Worm (Caenorhabditis elegans) whole organism, young adult: ENCODE measurements around the gene otpl-1.

Source experiments
- Y53G8AR.9 ChIP-seq: fragments of 200-800 bp; sonication (Bioruptor generic); conservative IDR thresholded peaks from 2 replicates; pipeline ENCODE4 v1.3.6; 2022; ENCODE audit warnings: missing genetic modification reagents, missing genetic modification characterization, missing compliant biosample characterization
- dpl-1 ChIP-seq: fragments of 150-350 bp; optimal IDR thresholded peaks from 2 replicates; lab custom pipeline; 2014; ENCODE audit warnings: missing biosample characterization, missing genetic modification reagents, missing genetic modification characterization
- him-1 ChIP-seq: sonication (generic microtip); optimal IDR thresholded peaks from 2 replicates; lab custom pipeline; 2016; ENCODE audit warnings: missing genotype, missing genetic modification reagents, missing genetic modification characterization, missing compliant biosample characterization
- madf-8 ChIP-seq: fragments of 200-800 bp; sonication (Bioruptor generic); conservative IDR thresholded peaks from 2 replicates; pipeline ENCODE4 v1.3.6; 2022; ENCODE audit warnings: missing genetic modification reagents, missing genetic modification characterization, missing compliant biosample characterization

- TF ChIP-seq madf-8 (no peak), dpl-1 (no peak), him-1 (no peak), Y53G8AR.9 (GFP tag; lab: Robert Waterston, UW) (no peak)
Measured at ce11 chrIV:3539872-3540271, 28.9 kb upstream of the otpl-1 start, which contains the start of gene B0212.3.
